Fruit fly (Drosophila melanogaster): ENCODE data around the gene EMC4.

- TF ChIP-seq CG8478 (optimal IDR thresholded peaks at IDR 0.05) (no peak), CTCF (optimal IDR thresholded peaks at IDR 0.05) (no peak)
Measured at dm6 chr3L:22891009-22891408, 23.0 kb upstream of the EMC4 start.
